Worm (Caenorhabditis elegans) whole organism, late embryonic: ENCODE results near the gene acdh-11.

Experiments
- dmd-4 ChIP-seq: sonication (generic microtip); optimal IDR thresholded peaks from 2 replicates; lab custom pipeline; 2016; ENCODE audit warnings: borderline replicate concordance, missing genetic modification characterization, missing compliant biosample characterization
- elt-2 ChIP-seq: sonication (generic microtip); optimal IDR thresholded peaks from 2 replicates; lab custom pipeline; 2016; ENCODE audit warnings: missing genetic modification reagents, missing genetic modification characterization, missing compliant biosample characterization
- pag-3 ChIP-seq: sonication (generic microtip); optimal IDR thresholded peaks from 2 replicates; lab custom pipeline; 2016; ENCODE audit warnings: missing compliant biosample characterization, missing genetic modification characterization, borderline replicate concordance
- pat-9 ChIP-seq: fragments of 200-800 bp; sonication (Bioruptor generic); optimal IDR thresholded peaks from 2 replicates; lab custom pipeline; 2018; ENCODE audit warnings: mild to moderate bottlenecking, missing genetic modification characterization, moderate library complexity, missing compliant biosample characterization

DNA sequence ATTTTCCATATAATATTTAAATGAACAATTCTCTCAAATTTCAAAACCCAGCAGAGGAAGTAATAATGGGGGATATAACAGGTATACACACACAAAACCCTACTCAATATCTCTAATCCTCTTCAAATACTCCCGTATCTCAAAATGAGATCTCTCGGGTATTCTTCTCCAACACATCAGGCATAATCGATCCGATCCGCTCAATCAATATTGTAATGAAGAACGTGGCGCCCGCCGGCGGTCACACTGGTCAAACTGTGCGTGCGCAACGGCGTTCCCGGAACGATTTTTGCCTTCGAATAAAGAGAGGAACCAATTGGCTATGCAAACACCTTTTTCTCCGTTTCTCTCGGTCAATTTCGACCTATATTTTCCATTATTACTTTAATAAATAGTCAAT is 3.5 kb upstream of the acdh-11 start:
- TF ChIP-seq pag-3 (tag; lab: Kevin White, UChicago) (no peak), elt-2 (tag; lab: Kevin White, UChicago) (no peak), dmd-4 (tag; lab: Kevin White, UChicago) (no peak), pat-9 (tag; lab: Kevin White, UChicago) (no peak)
